Worm (Caenorhabditis elegans) whole organism, L4 larva: Measurements from ENCODE around the gene fipr-4.

Experiments
- nhr-237 ChIP-seq: sonication (generic microtip); optimal IDR thresholded peaks from 2 replicates; lab custom pipeline; 2017; ENCODE audit warnings: missing biosample characterization, missing genetic modification characterization
- php-3 ChIP-seq: fragments of 200-800 bp; sonication (Bioruptor generic); IDR thresholded peaks from 2 replicates; pipeline ENCODE4 v1.3.6; 2022; ENCODE audit warnings: missing genetic modification reagents, missing genetic modification characterization, missing compliant biosample characterization
- rbr-2 ChIP-seq: sonication (generic microtip); optimal IDR thresholded peaks from 2 replicates; lab custom pipeline; 2016; ENCODE audit warnings: missing genotype, missing genetic modification characterization, missing compliant biosample characterization

DNA sequence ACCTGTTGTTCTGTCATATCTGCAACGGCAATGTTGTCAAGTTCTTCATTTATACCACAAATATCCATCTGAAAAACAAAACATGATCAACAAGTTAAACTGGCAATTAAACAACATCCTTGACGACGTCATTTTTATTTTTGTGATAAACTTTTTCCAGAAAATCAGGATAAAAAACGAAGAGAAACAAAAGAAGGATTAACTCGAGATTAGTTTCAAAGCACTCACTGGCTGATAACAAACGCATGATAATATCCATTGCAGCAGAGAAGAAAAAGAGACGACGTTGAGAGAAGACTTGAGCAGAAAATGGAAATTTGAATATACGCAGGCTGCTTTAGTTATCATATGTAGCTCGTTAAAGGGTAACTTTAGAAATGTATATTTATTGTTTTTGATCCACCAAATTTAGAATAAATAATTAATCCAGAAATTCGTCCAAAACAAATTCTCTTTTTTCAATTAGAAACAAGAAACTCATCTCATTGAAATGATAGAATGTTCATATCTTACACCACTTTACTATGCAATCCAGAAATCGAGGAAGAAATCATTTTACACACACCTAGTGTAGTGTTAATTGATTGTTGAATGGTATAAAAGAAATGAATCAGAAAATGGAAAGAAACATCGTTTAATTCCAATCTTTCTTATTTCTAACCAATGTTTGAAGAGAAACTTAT, 13.0 kb upstream of the fipr-4 start, which contains the start of the genes C12D8.21 and col-148:
- no peak for TF ChIP-seq rbr-2 (tag; lab: Kevin White, UChicago)
- no peak for TF ChIP-seq php-3 (GFP tag; lab: Robert Waterston, UW)
- TF ChIP-seq nhr-237 (tag; lab: Kevin White, UChicago) = no peak
